Fruit fly (Drosophila melanogaster): ENCODE data around the gene CG6418.

DNA sequence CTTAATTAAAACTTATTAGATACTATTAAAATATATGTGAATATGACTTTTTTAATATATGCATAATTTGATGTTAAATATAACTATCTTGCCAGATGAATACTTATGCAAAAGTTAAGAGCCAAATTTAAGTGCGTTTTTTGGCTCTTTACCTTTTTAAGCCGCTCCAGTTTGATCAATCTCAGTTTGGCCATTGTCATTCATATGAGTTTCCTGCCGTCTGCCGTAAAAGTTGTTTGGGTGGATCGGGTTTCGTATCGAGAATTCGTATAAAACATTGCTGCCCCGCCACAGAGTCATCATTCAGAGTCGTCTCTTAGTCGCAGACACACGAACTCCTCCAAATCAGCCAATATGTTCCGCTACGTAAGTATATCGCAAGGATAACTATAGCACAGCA is 12.6 kb upstream of the CG6418 start, which contains the start of gene Cpr67Fa2:
- TF ChIP-seq rgr (GFP tag; optimal IDR thresholded peaks at IDR 0.05) (no peak), Mio (GFP tag; optimal IDR thresholded peaks at IDR 0.05) (no peak), OdsH (GFP tag; optimal IDR thresholded peaks at IDR 0.05) (no peak), N (GFP tag; optimal IDR thresholded peaks at IDR 0.05) (no peak), HLH106 (tag; optimal IDR thresholded peaks at IDR 0.05) (no peak), pan (optimal IDR thresholded peaks at IDR 0.05) (no peak), jim (GFP tag; optimal IDR thresholded peaks at IDR 0.05) (no peak)

All from whole organism, wandering third instar larva.